Worm (Caenorhabditis elegans) whole organism, L1 larva: ENCODE data around the gene fem-3.
A peak's percentile ranks its signal among the peaks of the same experiment; 100 is the strongest.

Experiments
- C16A3.4 ChIP-seq: fragments of 150-350 bp; optimal IDR thresholded peaks from 2 replicates; lab custom pipeline; 2014; ENCODE audit warnings: missing biosample characterization, missing genetic modification characterization
- C34B4.2 ChIP-seq: sonication (generic microtip); optimal IDR thresholded peaks from 2 replicates; lab custom pipeline; 2017; ENCODE audit warnings: mild to moderate bottlenecking, missing genetic modification characterization, missing compliant biosample characterization
- F16B12.6 ChIP-seq: fragments of 150-350 bp; optimal IDR thresholded peaks from 2 replicates; lab custom pipeline; 2014; ENCODE audit warnings: missing biosample characterization, missing genetic modification characterization
- alr-1 ChIP-seq: fragments of 200-800 bp; sonication (Bioruptor generic); optimal IDR thresholded peaks from 2 replicates; lab custom pipeline; 2018; ENCODE audit warnings: borderline replicate concordance, mild to moderate bottlenecking, missing genetic modification characterization, missing compliant biosample characterization
- blmp-1 ChIP-seq: fragments of 150-350 bp; optimal IDR thresholded peaks from 2 replicates; lab custom pipeline; 2014; ENCODE audit warnings: missing biosample characterization, missing genetic modification characterization
- ceh-63 ChIP-seq: fragments of 200-800 bp; sonication (Bioruptor generic); optimal IDR thresholded peaks from 2 replicates; lab custom pipeline; 2018; ENCODE audit warnings: mild to moderate bottlenecking, missing genetic modification characterization, missing compliant biosample characterization
- ceh-8 ChIP-seq: fragments of 200-800 bp; sonication (Bioruptor generic); optimal IDR thresholded peaks from 2 replicates; lab custom pipeline; 2018; ENCODE audit warnings: mild to moderate bottlenecking, missing genetic modification characterization, moderate library complexity, missing compliant biosample characterization
- ceh-90 ChIP-seq: sonication (generic microtip); optimal IDR thresholded peaks from 2 replicates; lab custom pipeline; 2016; ENCODE audit warnings: missing genetic modification characterization, missing compliant biosample characterization
- dpl-1 ChIP-seq, 3 experiments: fragments of 150-350 bp in 2 of 3; sonication (generic microtip) in 1 of 3; optimal IDR thresholded peaks; 2 replicates each; lab custom pipeline; 2014 to 2017; ENCODE audit warnings: missing biosample characterization in 3 of 3, missing genetic modification characterization in 3 of 3, missing genetic modification reagents in 3 of 3
- efl-1 ChIP-seq, 4 experiments: fragments of 150-350 bp; optimal IDR thresholded peaks in 3 of 4; peaks in 1 of 4; 1 replicate in 1 of 4; 2 replicates in 3 of 4; lab custom pipeline; 2014; ENCODE audit warnings: missing biosample characterization in 2 of 4, missing genetic modification characterization in 2 of 4, missing genetic modification reagents in 2 of 4
- fkh-10 ChIP-seq: sonication (generic microtip); optimal IDR thresholded peaks from 2 replicates; lab custom pipeline; 2017; ENCODE audit warnings: missing biosample characterization, missing genetic modification reagents, missing genetic modification characterization
- fkh-4 ChIP-seq: sonication (generic microtip); optimal IDR thresholded peaks from 2 replicates; lab custom pipeline; 2016; ENCODE audit warnings: missing compliant biosample characterization, missing genetic modification characterization, borderline replicate concordance
- fos-1 ChIP-seq: fragments of 150-350 bp; optimal IDR thresholded peaks from 2 replicates; lab custom pipeline; 2014; ENCODE audit warnings: missing biosample characterization, missing genetic modification characterization
- hpl-2 ChIP-seq: fragments of 150-350 bp; optimal IDR thresholded peaks from 2 replicates; lab custom pipeline; 2014; ENCODE audit warnings: missing biosample characterization, missing genetic modification reagents, missing genetic modification characterization
- irx-1 ChIP-seq: sonication (generic microtip); optimal IDR thresholded peaks from 2 replicates; lab custom pipeline; 2016; ENCODE audit warnings: missing genetic modification characterization, missing compliant biosample characterization
- isw-1 ChIP-seq: fragments of 200-800 bp; sonication (Bioruptor generic); IDR thresholded peaks from 2 replicates; pipeline ENCODE4 v1.3.6; 2022; ENCODE audit warnings: missing genetic modification characterization, missing compliant biosample characterization
- jun-1 ChIP-seq: fragments of 150-350 bp; optimal IDR thresholded peaks from 2 replicates; lab custom pipeline; 2014; ENCODE audit warnings: missing biosample characterization, missing genetic modification reagents, missing genetic modification characterization
- lin-13 ChIP-seq: fragments of 150-350 bp; optimal IDR thresholded peaks from 2 replicates; lab custom pipeline; 2014; ENCODE audit warnings: missing biosample characterization, missing genetic modification reagents, missing genetic modification characterization
- lin-14 ChIP-seq: fragments of 200-800 bp; sonication (Bioruptor generic); optimal IDR thresholded peaks from 2 replicates; lab custom pipeline; 2018; ENCODE audit warnings: mild to moderate bottlenecking, missing genetic modification characterization, moderate library complexity, missing compliant biosample characterization
- lin-15B ChIP-seq: fragments of 150-350 bp; sonication (generic microtip); optimal IDR thresholded peaks from 3 replicates; lab custom pipeline; 2014; ENCODE audit warnings: missing biosample characterization, missing genetic modification characterization
- lin-35 ChIP-seq, 2 experiments: fragments of 150-350 bp; optimal IDR thresholded peaks; 2 replicates each; lab custom pipeline; 2014; ENCODE audit warnings: missing biosample characterization in 2 of 2, missing genetic modification characterization in 2 of 2, missing genetic modification reagents in 2 of 2
- lir-3 ChIP-seq: sonication (generic microtip); optimal IDR thresholded peaks from 2 replicates; lab custom pipeline; 2016; ENCODE audit warnings: mild to moderate bottlenecking, missing genetic modification characterization, moderate library complexity, missing compliant biosample characterization; ENCODE audit not compliant: poor library complexity
- lsy-2 ChIP-seq, 2 experiments: fragments of 150-350 bp; optimal IDR thresholded peaks; 2 replicates each; lab custom pipeline; 2014; ENCODE audit warnings: missing biosample characterization in 2 of 2, missing genetic modification characterization in 2 of 2
- mep-1 ChIP-seq: fragments of 150-350 bp; optimal IDR thresholded peaks from 2 replicates; lab custom pipeline; 2014; ENCODE audit warnings: missing biosample characterization, missing genetic modification characterization
- nhr-11 ChIP-seq: fragments of 150-350 bp; optimal IDR thresholded peaks from 2 replicates; lab custom pipeline; 2014; ENCODE audit warnings: missing biosample characterization, missing genetic modification characterization
- nhr-20 ChIP-seq: sonication (generic microtip); optimal IDR thresholded peaks from 2 replicates; lab custom pipeline; 2016; ENCODE audit warnings: mild to moderate bottlenecking, missing genetic modification characterization, missing compliant biosample characterization
- nhr-71 ChIP-seq: sonication (generic microtip); optimal IDR thresholded peaks from 2 replicates; lab custom pipeline; 2016; ENCODE audit warnings: mild to moderate bottlenecking, missing genetic modification characterization, moderate library complexity, missing compliant biosample characterization
- nhr-77 ChIP-seq: fragments of 150-350 bp; optimal IDR thresholded peaks from 2 replicates; lab custom pipeline; 2014; ENCODE audit warnings: missing biosample characterization, missing genetic modification characterization
- nhr-84 ChIP-seq: sonication (generic microtip); optimal IDR thresholded peaks from 2 replicates; lab custom pipeline; 2017; ENCODE audit warnings: missing biosample characterization, missing genetic modification characterization
- pag-3 ChIP-seq: sonication (generic microtip); optimal IDR thresholded peaks from 2 replicates; lab custom pipeline; 2017; ENCODE audit warnings: missing genetic modification characterization, mild to moderate bottlenecking, missing compliant biosample characterization, antibody characterized with exemption, borderline replicate concordance; ENCODE audit not compliant: insufficient read depth
- rnt-1 ChIP-seq: sonication (generic microtip); optimal IDR thresholded peaks from 2 replicates; lab custom pipeline; 2016; ENCODE audit warnings: mild to moderate bottlenecking, missing genetic modification characterization, moderate library complexity, missing compliant biosample characterization
- skn-1 ChIP-seq: fragments of 150-350 bp; optimal IDR thresholded peaks from 2 replicates; lab custom pipeline; 2014; ENCODE audit warnings: missing biosample characterization, missing genetic modification characterization
- snpc-4 ChIP-seq: fragments of 150-350 bp; optimal IDR thresholded peaks from 2 replicates; lab custom pipeline; 2014; ENCODE audit warnings: missing biosample characterization, missing genetic modification characterization
- snu-23 ChIP-seq: sonication (generic microtip); optimal IDR thresholded peaks from 2 replicates; lab custom pipeline; 2016; ENCODE audit warnings: missing genetic modification characterization, missing compliant biosample characterization
- sptf-1 ChIP-seq: fragments of 150-350 bp; optimal IDR thresholded peaks from 2 replicates; lab custom pipeline; 2014; ENCODE audit warnings: missing biosample characterization, missing genetic modification characterization
- swsn-7 ChIP-seq: sonication (generic microtip); optimal IDR thresholded peaks from 2 replicates; lab custom pipeline; 2016; ENCODE audit warnings: missing genetic modification characterization, missing compliant biosample characterization
- unc-62 ChIP-seq: fragments of 150-350 bp; optimal IDR thresholded peaks from 2 replicates; lab custom pipeline; 2014; ENCODE audit warnings: missing biosample characterization, missing genetic modification reagents, missing genetic modification characterization
- unc-86 ChIP-seq: sonication (generic microtip); optimal IDR thresholded peaks from 2 replicates; lab custom pipeline; 2016; ENCODE audit warnings: missing genetic modification characterization, missing compliant biosample characterization
- xbp-1 ChIP-seq: sonication (generic microtip); optimal IDR thresholded peaks from 2 replicates; lab custom pipeline; 2016; ENCODE audit warnings: missing genetic modification characterization, missing compliant biosample characterization
- zip-4 ChIP-seq: fragments of 200-800 bp; sonication (Bioruptor generic); optimal IDR thresholded peaks from 2 replicates; lab custom pipeline; 2018; ENCODE audit warnings: mild to moderate bottlenecking, missing genetic modification characterization, moderate library complexity, missing compliant biosample characterization

Gene fem-3

DNA sequence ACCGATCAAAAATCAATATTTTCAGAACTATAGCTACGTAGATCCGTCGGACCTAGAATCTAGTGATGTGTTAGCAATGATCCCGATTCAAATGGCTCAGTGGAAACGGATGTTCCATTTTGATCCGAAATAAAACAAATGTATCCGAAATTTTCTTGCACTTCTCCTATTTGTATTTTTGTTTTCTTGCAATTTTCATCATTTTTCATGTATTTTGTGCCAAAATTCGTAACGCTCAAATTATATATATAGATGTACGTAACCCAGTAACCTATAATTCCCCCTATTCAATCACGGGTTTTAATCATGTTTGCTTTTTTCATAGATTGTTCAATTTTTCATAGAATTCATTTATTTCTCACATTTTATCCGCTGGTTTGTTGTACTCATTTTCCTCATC, 5.8 kb upstream of the fem-3 start, which contains the start of gene gldi-10:
Gene gldi-10 (plus strand): TSS at position 301 of the 400 bp plus-strand sequence.
- TF ChIP-seq lin-15B (tag; lab: Kevin White, UChicago): no peak
- TF ChIP-seq lin-35 (GFP tag; optimal IDR thresholded peaks at IDR 0.05; lab: Kevin White, UChicago): no peak
- no peak for TF ChIP-seq efl-1 (optimal IDR thresholded peaks at IDR 0.05; lab: Kevin White, UChicago)
- TF ChIP-seq efl-1 (GFP tag; optimal IDR thresholded peaks at IDR 0.05 in 1 of 2; lab: Kevin White, UChicago): peak in 1 of 2 experiments; percentile 78

DNA sequence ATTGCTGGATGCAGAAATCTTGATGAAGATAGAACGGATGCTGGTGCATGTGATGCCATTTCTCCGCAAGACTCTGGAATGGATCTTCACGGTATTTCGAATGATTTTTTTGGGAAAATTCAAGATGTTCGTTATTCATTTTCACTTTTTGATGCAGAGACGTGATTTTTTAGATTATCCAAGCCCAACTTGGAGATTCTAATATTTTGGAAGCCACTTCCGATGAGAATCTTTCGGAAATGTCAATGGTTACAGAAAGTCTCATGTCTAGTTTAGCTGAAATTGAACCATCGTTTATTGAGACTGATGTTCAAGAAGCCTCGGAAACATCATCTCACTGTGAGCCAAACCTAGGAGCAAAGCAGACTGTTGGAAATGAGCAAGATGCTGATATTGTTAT, 3.9 kb upstream of the fem-3 start:
- TF ChIP-seq alr-1 (tag; lab: Kevin White, UChicago) (no peak), ceh-90 (tag; lab: Kevin White, UChicago) (no peak), sptf-1 (tag; lab: Kevin White, UChicago) (no peak), hpl-2 (GFP tag; lab: Kevin White, UChicago) (no peak), zip-4 (GFP tag; lab: Kevin White, UChicago) (no peak), unc-86 (no peak), lin-14 (GFP tag; lab: Kevin White, UChicago) (no peak), lin-13 (GFP tag; lab: Kevin White, UChicago) (no peak), fkh-10 (GFP tag; lab: Kevin White, UChicago) (no peak), pag-3 (tag; lab: Kevin White, UChicago) (no peak), nhr-11 (tag; lab: Kevin White, UChicago) (no peak), lin-35 (GFP tag; optimal IDR thresholded peaks at IDR 0.05; lab: Kevin White, UChicago) (no peak), F16B12.6 (tag; lab: Kevin White, UChicago) (no peak), snpc-4 (tag; lab: Kevin White, UChicago) (no peak), fos-1 (tag; lab: Kevin White, UChicago) (no peak), ceh-63 (GFP tag; lab: Kevin White, UChicago) (no peak)
- TF ChIP-seq, all 84 proteins: peak for 0

DNA sequence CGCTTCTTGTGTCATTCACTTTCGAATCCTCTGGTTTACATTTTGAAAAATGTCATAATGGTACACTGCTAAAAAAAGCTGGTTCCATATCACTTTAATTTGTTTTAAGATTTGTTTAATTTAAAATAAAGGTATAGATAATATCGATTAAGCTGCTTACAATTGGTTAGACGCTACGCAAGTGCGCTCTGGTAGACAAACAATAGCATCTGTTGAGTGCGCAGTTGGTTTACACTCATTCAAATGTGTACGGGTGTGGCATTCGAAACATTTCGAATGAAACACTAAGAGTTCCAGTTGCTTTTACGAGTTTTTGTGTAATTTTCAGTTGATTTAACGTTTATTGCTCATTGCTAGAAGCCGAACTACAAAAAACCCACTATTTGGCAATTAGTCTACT, 2.7 kb downstream of the fem-3 start:
- TF ChIP-seq nhr-77 (tag; lab: Kevin White, UChicago) (peak; percentile 39), lin-35 (GFP tag; optimal IDR thresholded peaks at IDR 0.05; lab: Kevin White, UChicago) (peak; percentile 43 to 66), jun-1 (tag; lab: Kevin White, UChicago) (no peak), nhr-84 (tag; lab: Kevin White, UChicago) (no peak), sptf-1 (tag; lab: Kevin White, UChicago) (no peak), nhr-71 (tag; lab: Kevin White, UChicago) (peak; percentile 49), snu-23 (GFP tag; lab: Kevin White, UChicago) (peak; percentile 48), swsn-7 (tag; lab: Kevin White, UChicago) (no peak), efl-1 (optimal IDR thresholded peaks at IDR 0.05; lab: Kevin White, UChicago) (peak; percentile 36 to 53), efl-1 (GFP tag; optimal IDR thresholded peaks at IDR 0.05 in 1 of 2; lab: Kevin White, UChicago) (peak; percentile 39 to 51), mep-1 (peak; percentile 65), lin-15B (tag; lab: Kevin White, UChicago) (peak; percentile 43), F16B12.6 (tag; lab: Kevin White, UChicago) (peak; percentile 17), unc-62 (GFP tag; lab: Kevin White, UChicago) (no peak), ceh-8 (GFP tag; lab: Kevin White, UChicago) (no peak), skn-1 (tag; lab: Kevin White, UChicago) (peak; percentile 41), xbp-1 (tag; lab: Kevin White, UChicago) (peak; percentile 26), lin-14 (GFP tag; lab: Kevin White, UChicago) (peak; percentile 72), dpl-1 (GFP tag; optimal IDR thresholded peaks at IDR 0.05; lab: Kevin White, UChicago) (peak in 2 of 3 experiments; percentile 38 to 64), C16A3.4 (tag; lab: Kevin White, UChicago) (peak; percentile 41), nhr-20 (tag; lab: Kevin White, UChicago) (peak; percentile 5), fkh-4 (no peak), lir-3 (tag; lab: Kevin White, UChicago) (no peak), lsy-2 (tag; optimal IDR thresholded peaks at IDR 0.05; lab: Kevin White, UChicago) (peak; percentile 8 to 57), irx-1 (no peak), blmp-1 (tag; lab: Kevin White, UChicago) (peak; percentile 57), C34B4.2 (tag; lab: Kevin White, UChicago) (no peak), isw-1 (GFP tag; lab: Robert Waterston, UW) (no peak), fos-1 (tag; lab: Kevin White, UChicago) (no peak), rnt-1 (tag; lab: Kevin White, UChicago) (peak; percentile 13)
- TF ChIP-seq, all 84 proteins: peak for 17
